Worm (Caenorhabditis elegans) whole organism, L1 larva: ENCODE results near the gene cyp-33C1.

Experiments used
- C04F5.9 ChIP-seq: sonication (generic microtip); optimal IDR thresholded peaks from 2 replicates; lab custom pipeline; 2016; ENCODE audit warnings: missing genetic modification characterization, missing compliant biosample characterization
- F16B12.6 ChIP-seq: fragments of 150-350 bp; optimal IDR thresholded peaks from 2 replicates; lab custom pipeline; 2014; ENCODE audit warnings: missing biosample characterization, missing genetic modification characterization
- ama-1 ChIP-seq: fragments of 150-350 bp; optimal IDR thresholded peaks from 2 replicates; lab custom pipeline; 2014
- blmp-1 ChIP-seq: fragments of 150-350 bp; optimal IDR thresholded peaks from 2 replicates; lab custom pipeline; 2014; ENCODE audit warnings: missing biosample characterization, missing genetic modification characterization
- ceh-63 ChIP-seq: fragments of 200-800 bp; sonication (Bioruptor generic); optimal IDR thresholded peaks from 2 replicates; lab custom pipeline; 2018; ENCODE audit warnings: mild to moderate bottlenecking, missing genetic modification characterization, missing compliant biosample characterization
- ceh-8 ChIP-seq: fragments of 200-800 bp; sonication (Bioruptor generic); optimal IDR thresholded peaks from 2 replicates; lab custom pipeline; 2018; ENCODE audit warnings: mild to moderate bottlenecking, missing genetic modification characterization, moderate library complexity, missing compliant biosample characterization
- ceh-82 ChIP-seq, 3 experiments: fragments of 150-350 bp in 1 of 3; sonication (generic microtip) in 2 of 3; optimal IDR thresholded peaks; 2 replicates each; lab custom pipeline; 2014 to 2017; ENCODE audit warnings: missing biosample characterization in 3 of 3, missing genetic modification characterization in 3 of 3
- ceh-90 ChIP-seq: sonication (generic microtip); optimal IDR thresholded peaks from 2 replicates; lab custom pipeline; 2016; ENCODE audit warnings: missing genetic modification characterization, missing compliant biosample characterization
- dpl-1 ChIP-seq, 3 experiments: fragments of 150-350 bp in 2 of 3; sonication (generic microtip) in 1 of 3; optimal IDR thresholded peaks; 2 replicates each; lab custom pipeline; 2014 to 2017; ENCODE audit warnings: missing biosample characterization in 3 of 3, missing genetic modification characterization in 3 of 3, missing genetic modification reagents in 3 of 3
- efl-1 ChIP-seq, 4 experiments: fragments of 150-350 bp; optimal IDR thresholded peaks in 3 of 4; peaks in 1 of 4; 1 replicate in 1 of 4; 2 replicates in 3 of 4; lab custom pipeline; 2014; ENCODE audit warnings: missing biosample characterization in 2 of 4, missing genetic modification characterization in 2 of 4, missing genetic modification reagents in 2 of 4
- egl-13 ChIP-seq: sonication (generic microtip); optimal IDR thresholded peaks from 2 replicates; lab custom pipeline; 2016; ENCODE audit warnings: missing genotype, missing genetic modification reagents, missing genetic modification characterization, missing compliant biosample characterization
- ets-5 ChIP-seq: fragments of 200-800 bp; sonication (Bioruptor generic); IDR thresholded peaks from 2 replicates; pipeline ENCODE4 v1.3.6; 2022; ENCODE audit warnings: missing genetic modification characterization, missing compliant biosample characterization
- fkh-10 ChIP-seq: sonication (generic microtip); optimal IDR thresholded peaks from 2 replicates; lab custom pipeline; 2017; ENCODE audit warnings: missing biosample characterization, missing genetic modification reagents, missing genetic modification characterization
- fkh-8 ChIP-seq: sonication (generic microtip); optimal IDR thresholded peaks from 2 replicates; lab custom pipeline; 2016; ENCODE audit warnings: mild to moderate bottlenecking, missing genetic modification characterization, missing compliant biosample characterization
- fos-1 ChIP-seq: fragments of 150-350 bp; optimal IDR thresholded peaks from 2 replicates; lab custom pipeline; 2014; ENCODE audit warnings: missing biosample characterization, missing genetic modification characterization
- hpl-2 ChIP-seq: fragments of 150-350 bp; optimal IDR thresholded peaks from 2 replicates; lab custom pipeline; 2014; ENCODE audit warnings: missing biosample characterization, missing genetic modification reagents, missing genetic modification characterization
- isw-1 ChIP-seq: fragments of 200-800 bp; sonication (Bioruptor generic); IDR thresholded peaks from 2 replicates; pipeline ENCODE4 v1.3.6; 2022; ENCODE audit warnings: missing genetic modification characterization, missing compliant biosample characterization
- jun-1 ChIP-seq: fragments of 150-350 bp; optimal IDR thresholded peaks from 2 replicates; lab custom pipeline; 2014; ENCODE audit warnings: missing biosample characterization, missing genetic modification reagents, missing genetic modification characterization
- lsy-2 ChIP-seq, 2 experiments: fragments of 150-350 bp; optimal IDR thresholded peaks; 2 replicates each; lab custom pipeline; 2014; ENCODE audit warnings: missing biosample characterization in 2 of 2, missing genetic modification characterization in 2 of 2
- mab-9 ChIP-seq: fragments of 200-800 bp; sonication (Bioruptor generic); IDR thresholded peaks from 2 replicates; pipeline ENCODE4 v1.3.6; 2022; ENCODE audit warnings: missing genetic modification reagents, missing genetic modification characterization, missing compliant biosample characterization
- mdl-1 ChIP-seq, 2 experiments: fragments of 150-350 bp; optimal IDR thresholded peaks; 2 replicates each; lab custom pipeline; 2014 to 2017; ENCODE audit warnings: missing biosample characterization in 2 of 2, missing genetic modification characterization in 2 of 2, inconsistent platforms in 1 of 2
- mef-2 ChIP-seq: fragments of 150-350 bp; optimal IDR thresholded peaks from 2 replicates; lab custom pipeline; 2014; ENCODE audit warnings: missing biosample characterization, missing genetic modification characterization
- nhr-237 ChIP-seq: fragments of 150-350 bp; optimal IDR thresholded peaks from 2 replicates; lab custom pipeline; 2014; ENCODE audit warnings: missing biosample characterization, missing genetic modification characterization
- nhr-84 ChIP-seq: sonication (generic microtip); optimal IDR thresholded peaks from 2 replicates; lab custom pipeline; 2017; ENCODE audit warnings: missing biosample characterization, missing genetic modification characterization
- pqm-1 ChIP-seq: sonication (generic microtip); optimal IDR thresholded peaks from 3 replicates; lab custom pipeline; 2017; ENCODE audit warnings: missing biosample characterization, missing genetic modification characterization
- snu-23 ChIP-seq: sonication (generic microtip); optimal IDR thresholded peaks from 2 replicates; lab custom pipeline; 2016; ENCODE audit warnings: missing genetic modification characterization, missing compliant biosample characterization
- sox-4 ChIP-seq: sonication (generic microtip); optimal IDR thresholded peaks from 2 replicates; lab custom pipeline; 2016; ENCODE audit warnings: missing genetic modification characterization, missing compliant biosample characterization
- sup-37 ChIP-seq: fragments of 200-800 bp; sonication (Bioruptor generic); optimal IDR thresholded peaks from 2 replicates; lab custom pipeline; 2018; ENCODE audit warnings: mild to moderate bottlenecking, missing genetic modification characterization, missing compliant biosample characterization
- swsn-7 ChIP-seq: sonication (generic microtip); optimal IDR thresholded peaks from 2 replicates; lab custom pipeline; 2016; ENCODE audit warnings: missing genetic modification characterization, missing compliant biosample characterization
- tbx-2 ChIP-seq: sonication (generic microtip); optimal IDR thresholded peaks from 2 replicates; lab custom pipeline; 2016; ENCODE audit warnings: missing genetic modification characterization, missing compliant biosample characterization
- unc-98 ChIP-seq: fragments of 200-800 bp; sonication (Bioruptor generic); IDR thresholded peaks from 2 replicates; pipeline ENCODE4 v1.3.6; 2022; ENCODE audit warnings: missing genetic modification characterization, missing compliant biosample characterization

cyp-33C1 gene

DNA sequence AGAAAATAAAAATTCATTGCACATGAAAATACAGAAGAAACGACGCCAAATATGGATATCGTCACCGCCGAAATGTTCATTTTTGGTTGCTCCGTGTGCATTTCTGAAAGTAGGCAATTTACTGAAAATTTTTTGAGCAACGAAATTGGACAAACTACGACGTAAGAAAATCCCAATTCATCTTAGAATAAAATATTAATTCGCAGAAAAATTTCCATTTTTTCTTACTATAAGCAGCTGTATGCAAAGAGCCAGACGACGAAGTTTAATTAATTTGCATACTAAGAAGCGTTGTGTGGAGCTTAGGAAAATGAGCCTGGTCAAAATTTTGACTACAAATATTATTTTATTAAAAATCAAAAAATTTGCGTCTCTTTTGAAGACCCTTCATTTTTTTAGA, 12.6 kb upstream of the cyp-33C1 start, which contains the start of gene srbc-19:
srbc-19 (minus strand) TSS at position 101 of the 400 bp plus-strand sequence.
- TF ChIP-seq fos-1 (no peak), C04F5.9 (tag; lab: Kevin White, UChicago) (no peak), pqm-1 (tag; lab: Kevin White, UChicago) (no peak), mdl-1 (tag; optimal IDR thresholded peaks at IDR 0.05; lab: Kevin White, UChicago) (no peak), sup-37 (no peak), fkh-10 (no peak), ama-1 (lab: Kevin White, UChicago) (no peak), hpl-2 (no peak), ets-5 (GFP tag; lab: Robert Waterston, UW) (no peak), mab-9 (GFP tag; lab: Robert Waterston, UW) (no peak), dpl-1 (GFP tag; optimal IDR thresholded peaks at IDR 0.05; lab: Kevin White, UChicago) (no peak), fkh-8 (tag; lab: Kevin White, UChicago) (no peak), nhr-237 (tag; lab: Kevin White, UChicago) (no peak), ceh-90 (no peak), snu-23 (GFP tag; lab: Kevin White, UChicago) (no peak), ceh-82 (tag; optimal IDR thresholded peaks at IDR 0.05; lab: Kevin White, UChicago) (no peak)

- TF ChIP-seq snu-23 (GFP tag; lab: Kevin White, UChicago): no peak
- no peak for TF ChIP-seq tbx-2 (tag; lab: Kevin White, UChicago)
- no peak for TF ChIP-seq fkh-10
- TF ChIP-seq ceh-63 (GFP tag; lab: Kevin White, UChicago): no peak
- no peak for TF ChIP-seq efl-1 (optimal IDR thresholded peaks at IDR 0.05; lab: Kevin White, UChicago)
- peak; percentile 19 to 92 for TF ChIP-seq efl-1 (GFP tag; optimal IDR thresholded peaks at IDR 0.05 in 1 of 2; lab: Kevin White, UChicago)
These were observed 4.8 kb upstream of the cyp-33C1 start for ce11 chrV:2174465-2174864.

DNA sequence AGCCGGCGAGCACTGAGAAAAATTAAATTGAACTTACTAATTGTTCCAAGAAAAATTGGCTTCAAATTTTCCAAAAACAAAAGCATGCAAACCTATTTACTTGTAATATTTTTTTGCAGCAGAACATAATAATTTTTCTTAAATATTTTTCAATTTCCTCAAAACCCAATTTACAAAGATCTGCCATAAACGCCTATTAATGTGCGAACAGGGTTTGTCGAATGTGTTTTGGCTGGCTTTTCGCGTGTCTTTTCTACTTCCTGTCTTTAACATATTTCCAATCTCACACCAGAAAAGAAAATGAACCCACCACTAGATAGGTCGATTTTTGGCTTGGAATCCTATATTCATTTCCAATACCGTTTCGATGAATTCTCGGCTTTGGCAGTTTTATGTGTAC, 4.1 kb upstream of the cyp-33C1 start, which contains the start of gene C45H4.18:
C45H4.18 (plus strand) TSS at position 301 of the 400 bp plus-strand sequence.
- TF ChIP-seq efl-1 (optimal IDR thresholded peaks at IDR 0.05; lab: Kevin White, UChicago) (no peak), efl-1 (GFP tag; optimal IDR thresholded peaks at IDR 0.05 in 1 of 2; lab: Kevin White, UChicago) (no peak), sox-4 (tag; lab: Kevin White, UChicago) (no peak), ama-1 (lab: Kevin White, UChicago) (no peak), mef-2 (tag; lab: Kevin White, UChicago) (no peak), swsn-7 (tag; lab: Kevin White, UChicago) (no peak), ceh-8 (no peak), lsy-2 (tag; optimal IDR thresholded peaks at IDR 0.05; lab: Kevin White, UChicago) (no peak)

DNA sequence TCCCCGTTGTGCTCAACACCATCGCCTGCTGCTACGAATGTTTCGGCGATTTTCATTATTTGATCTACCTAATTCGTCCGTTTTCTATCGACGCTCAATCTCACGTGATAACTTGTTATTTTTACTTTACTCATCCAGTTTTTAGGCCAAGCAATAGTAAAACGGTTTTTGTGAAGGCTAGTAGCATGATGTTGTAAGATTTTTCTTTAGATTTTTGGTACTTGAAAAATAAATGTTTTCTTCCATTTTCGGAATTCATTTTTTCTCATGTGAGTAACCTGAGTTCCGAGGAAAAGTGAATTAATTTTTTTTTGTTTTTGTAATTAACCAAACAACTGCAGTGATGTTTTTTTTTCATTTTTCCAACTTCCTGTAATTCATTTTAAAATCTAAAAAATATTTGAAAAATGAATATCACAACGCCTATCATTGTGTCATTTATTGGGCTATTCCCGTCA, 2.0 kb upstream of the cyp-33C1 start, which contains the start of gene srbc-17:
srbc-17 (plus strand) TSS at position 408 of the 458 bp plus-strand sequence.
- no peak for TF ChIP-seq isw-1 (GFP tag; lab: Robert Waterston, UW)
- TF ChIP-seq tbx-2 (tag; lab: Kevin White, UChicago): no peak
- TF ChIP-seq ets-5 (GFP tag; lab: Robert Waterston, UW): no peak
- TF ChIP-seq ceh-82 (tag; optimal IDR thresholded peaks at IDR 0.05; lab: Kevin White, UChicago): no peak
- no peak for TF ChIP-seq efl-1 (optimal IDR thresholded peaks at IDR 0.05; lab: Kevin White, UChicago)
- TF ChIP-seq efl-1 (GFP tag; optimal IDR thresholded peaks at IDR 0.05 in 1 of 2; lab: Kevin White, UChicago): no peak
- TF ChIP-seq mdl-1 (tag; optimal IDR thresholded peaks at IDR 0.05; lab: Kevin White, UChicago): no peak
- no peak for TF ChIP-seq blmp-1 (tag; lab: Kevin White, UChicago)

ce11 chrV:2181738-2182137, 2.4 kb downstream of the cyp-33C1 start, which contains the start of gene srbc-16:
Gene srbc-16, plus strand, starts transcription at chrV:2182038.
- TF ChIP-seq unc-98: no peak
- TF ChIP-seq egl-13 (tag; lab: Kevin White, UChicago): no peak
- TF ChIP-seq F16B12.6 (tag; lab: Kevin White, UChicago): no peak
- TF ChIP-seq nhr-84 (tag; lab: Kevin White, UChicago): no peak
- TF ChIP-seq, all 84 proteins: peak for 0

DNA sequence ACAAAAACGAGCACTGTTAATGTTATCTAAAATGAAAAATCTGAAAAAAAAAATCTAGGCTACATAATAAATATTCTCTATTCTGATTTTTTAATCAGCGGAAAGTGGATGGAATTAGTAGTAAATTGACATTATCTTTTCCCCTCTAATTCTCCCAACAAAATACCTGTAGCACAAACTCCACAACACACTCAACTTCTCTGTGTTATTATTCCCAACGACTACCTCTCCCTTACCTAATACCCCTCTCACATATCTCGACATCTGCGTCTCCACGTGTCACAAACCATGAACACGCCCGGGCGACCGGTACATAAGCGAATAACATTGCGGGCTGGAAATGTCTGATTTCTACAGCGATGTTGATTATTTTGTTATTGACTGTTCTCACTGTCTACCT, 3.8 kb downstream of the cyp-33C1 start, which contains the start of gene cyp-33C2:
cyp-33C2 (plus strand) TSS at position 327 of the 400 bp plus-strand sequence.
- peak in 1 of 2 experiments; percentile 2 for TF ChIP-seq efl-1 (optimal IDR thresholded peaks at IDR 0.05; lab: Kevin White, UChicago)
- peak in 1 of 2 experiments; percentile 84 for TF ChIP-seq efl-1 (GFP tag; optimal IDR thresholded peaks at IDR 0.05 in 1 of 2; lab: Kevin White, UChicago)
- no peak for TF ChIP-seq jun-1
- no peak for TF ChIP-seq tbx-2 (tag; lab: Kevin White, UChicago)
